Fruit fly (Drosophila melanogaster): ENCODE results near the gene CG42846.

Gene CG42846

dm6 chr3L:224004-224951 lies 7.1 kb downstream of the CG42846 start (continued):
- TF ChIP-seq hkb (optimal IDR thresholded peaks at IDR 0.05) (no peak), hkb (GFP tag; IDR thresholded peaks at IDR 0.05) (no peak), z (GFP tag; IDR thresholded peaks at IDR 0.05) (peak; percentile 36; the same call in 1 of the 3 replicates), CG8281 (tag; optimal IDR thresholded peaks at IDR 0.05) (no peak), CG16779 (GFP tag; IDR thresholded peaks at IDR 0.05) (peak; percentile 46; the same call in 1 of the 2 replicates), onecut (GFP tag; IDR thresholded peaks at IDR 0.05) (peak; percentile 3; the same call in 1 of the 2 replicates), CG4328 (GFP tag; optimal IDR thresholded peaks at IDR 0.05) (peak; percentile 17), BEAF-32 (GFP tag; optimal IDR thresholded peaks at IDR 0.05) (no peak), H2.0 (GFP tag; IDR thresholded peaks at IDR 0.05) (0 out of 2 replicates have a peak, but pooled peaks have one; percentile 10), fu2 (GFP tag; optimal IDR thresholded peaks at IDR 0.05) (no peak), CG11723 (GFP tag; optimal IDR thresholded peaks at IDR 0.05) (no peak), ara (GFP tag; IDR thresholded peaks at IDR 0.05) (peak; percentile 44), pum (GFP tag; optimal IDR thresholded peaks at IDR 0.05) (no peak), CG12299 (tag; optimal IDR thresholded peaks at IDR 0.05) (no peak), Atf6 (GFP tag; IDR thresholded peaks at IDR 0.05) (no peak), Sin3A (optimal IDR thresholded peaks at IDR 0.05) (no peak), gem (tag; optimal IDR thresholded peaks at IDR 0.05) (no peak), Bteb2 (GFP tag; optimal IDR thresholded peaks at IDR 0.05) (no peak), Usf (GFP tag; optimal IDR thresholded peaks at IDR 0.05) (no peak), pfk (GFP tag; optimal IDR thresholded peaks at IDR 0.05) (peak; percentile 33), CG13775 (GFP tag; optimal IDR thresholded peaks at IDR 0.05) (peak; percentile 29), CG9817 (tag; optimal IDR thresholded peaks at IDR 0.05) (no peak), Trl (optimal IDR thresholded peaks at IDR 0.05) (peak in 1 of 2 experiments; percentile 28), Trl (GFP tag; optimal IDR thresholded peaks at IDR 0.05) (peak; percentile 22), Oli (tag; optimal IDR thresholded peaks at IDR 0.05) (no peak), Adf1 (GFP tag; IDR thresholded peaks at IDR 0.05) (peak; percentile 73), her (GFP tag; optimal IDR thresholded peaks at IDR 0.05) (peak; percentile 60), ind (GFP tag; optimal IDR thresholded peaks at IDR 0.05) (no peak), yki (optimal IDR thresholded peaks at IDR 0.05) (no peak), klu (GFP tag; IDR thresholded peaks at IDR 0.05) (no peak), gsb (GFP tag; IDR thresholded peaks at IDR 0.05) (peak; percentile 43; the same call in 1 of the 2 replicates), zen (tag; optimal IDR thresholded peaks at IDR 0.05) (no peak), CG14050 (GFP tag; IDR thresholded peaks at IDR 0.05) (no peak; the same call in 2 of the 3 replicates), ERR (GFP tag; optimal IDR thresholded peaks at IDR 0.05) (peak; percentile 40), bigmax (GFP tag; optimal IDR thresholded peaks at IDR 0.05) (peak; percentile 25), Antp (GFP tag; optimal IDR thresholded peaks at IDR 0.05) (peak; percentile 38), CG17612 (GFP tag; IDR thresholded peaks at IDR 0.05) (no peak), MBD-R2 (GFP tag; IDR thresholded peaks at IDR 0.05) (no peak), CG6683 (GFP tag; optimal IDR thresholded peaks at IDR 0.05) (no peak), CG10147 (GFP tag; optimal IDR thresholded peaks at IDR 0.05) (no peak), CG34224 (GFP tag; IDR thresholded peaks at IDR 0.05; ENCODE audit: partially characterized antibody) (no peak), br (optimal IDR thresholded peaks at IDR 0.05) (no peak), Dad (GFP tag; optimal IDR thresholded peaks at IDR 0.05) (no peak), CG11696 (GFP tag; IDR thresholded peaks at IDR 0.05) (no peak), CG30403 (GFP tag; optimal IDR thresholded peaks at IDR 0.05) (no peak), CG33213 (GFP tag; optimal IDR thresholded peaks at IDR 0.05) (peak; percentile 2), lilli (GFP tag; optimal IDR thresholded peaks at IDR 0.05) (peak; percentile 78), bowl (GFP tag; IDR thresholded peaks at IDR 0.05) (no peak), CG6254 (GFP tag; optimal IDR thresholded peaks at IDR 0.05) (no peak), CG3726 (GFP tag; IDR thresholded peaks at IDR 0.05) (0 out of 3 replicates have a peak, but pooled peaks have one; percentile 11), CG12236 (GFP tag; optimal IDR thresholded peaks at IDR 0.05) (no peak)

All from whole organism, embryonic.